Worm (Caenorhabditis elegans) whole organism, mixed stage, embryonic: ENCODE results near the gene B0507.6.
"Not testable (repeated sequence)": the region's sequence is repeated elsewhere in the genome, so short reads cannot be mapped to it uniquely, and the experiment has no call there.

Experiments used
- M03D4.4 ChIP-seq: sonication (generic microtip); optimal IDR thresholded peaks from 2 replicates; lab custom pipeline; 2017; ENCODE audit warnings: mild to moderate bottlenecking, missing genetic modification characterization, missing compliant biosample characterization
- blmp-1 ChIP-seq: fragments of 150-350 bp; optimal IDR thresholded peaks from 2 replicates; lab custom pipeline; 2014; ENCODE audit warnings: missing biosample characterization, missing genetic modification characterization
- ceh-39 ChIP-seq: fragments of 150-350 bp; optimal IDR thresholded peaks from 2 replicates; lab custom pipeline; 2014; ENCODE audit warnings: missing biosample characterization, missing genetic modification characterization
- ceh-43 ChIP-seq: fragments of 200-800 bp; sonication (Bioruptor generic); optimal IDR thresholded peaks from 2 replicates; lab custom pipeline; 2018; ENCODE audit warnings: mild to moderate bottlenecking, missing genetic modification characterization, moderate library complexity, missing compliant biosample characterization
- ceh-83 ChIP-seq: fragments of 200-800 bp; sonication (Bioruptor generic); optimal IDR thresholded peaks from 2 replicates; lab custom pipeline; 2018; ENCODE audit warnings: mild to moderate bottlenecking, missing genetic modification characterization, missing compliant biosample characterization
- ces-1 ChIP-seq: fragments of 150-350 bp; optimal IDR thresholded peaks from 2 replicates; lab custom pipeline; 2014; ENCODE audit warnings: missing biosample characterization, missing genetic modification reagents, missing genetic modification characterization
- cnd-1 ChIP-seq: fragments of 200-800 bp; sonication (Bioruptor generic); optimal IDR thresholded peaks from 2 replicates; lab custom pipeline; 2018; ENCODE audit warnings: mild to moderate bottlenecking, missing genetic modification characterization, missing compliant biosample characterization
- drap-1 ChIP-seq: fragments of 200-800 bp; sonication (Bioruptor generic); optimal IDR thresholded peaks from 3 replicates; lab custom pipeline; 2018; ENCODE audit warnings: mild to moderate bottlenecking, missing genetic modification characterization, missing compliant biosample characterization
- elt-3 ChIP-seq: fragments of 150-350 bp; optimal IDR thresholded peaks from 2 replicates; lab custom pipeline; 2014; ENCODE audit warnings: missing biosample characterization, missing genetic modification characterization
- flh-1 ChIP-seq: fragments of 200-800 bp; sonication (Bioruptor generic); optimal IDR thresholded peaks from 2 replicates; lab custom pipeline; 2018; ENCODE audit warnings: mild to moderate bottlenecking, missing genetic modification characterization, moderate library complexity, missing compliant biosample characterization
- hlh-1 ChIP-seq: fragments of 150-350 bp; optimal IDR thresholded peaks from 2 replicates; lab custom pipeline; 2014; ENCODE audit warnings: missing biosample characterization, missing genetic modification reagents, missing genetic modification characterization
- lsy-2 ChIP-seq: fragments of 150-350 bp; optimal IDR thresholded peaks from 2 replicates; lab custom pipeline; 2014; ENCODE audit warnings: missing biosample characterization, missing genetic modification characterization
- mab-5 ChIP-seq: fragments of 150-350 bp; optimal IDR thresholded peaks from 2 replicates; lab custom pipeline; 2014; ENCODE audit warnings: missing biosample characterization, missing genetic modification characterization
- mep-1 ChIP-seq: fragments of 150-350 bp; optimal IDR thresholded peaks from 2 replicates; lab custom pipeline; 2017; ENCODE audit warnings: missing biosample characterization, missing genetic modification reagents, missing genetic modification characterization, inconsistent platforms
- nhr-12 ChIP-seq: fragments of 150-350 bp; optimal IDR thresholded peaks from 2 replicates; lab custom pipeline; 2014; ENCODE audit warnings: missing biosample characterization, missing genetic modification characterization
- nhr-2 ChIP-seq: fragments of 150-350 bp; optimal IDR thresholded peaks from 2 replicates; lab custom pipeline; 2014; ENCODE audit warnings: missing biosample characterization, missing genetic modification characterization
- nhr-237 ChIP-seq: fragments of 150-350 bp; optimal IDR thresholded peaks from 2 replicates; lab custom pipeline; 2014; ENCODE audit warnings: missing biosample characterization, missing genetic modification characterization
- nhr-28 ChIP-seq: fragments of 150-350 bp; optimal IDR thresholded peaks from 2 replicates; lab custom pipeline; 2014; ENCODE audit warnings: missing biosample characterization, missing genetic modification characterization
- nhr-76 ChIP-seq: sonication (generic microtip); optimal IDR thresholded peaks from 2 replicates; lab custom pipeline; 2017; ENCODE audit warnings: missing biosample characterization, missing genetic modification characterization
- sem-2 ChIP-seq: fragments of 200-800 bp; sonication (Bioruptor generic); optimal IDR thresholded peaks from 2 replicates; lab custom pipeline; 2018; ENCODE audit warnings: mild to moderate bottlenecking, missing genetic modification characterization, missing compliant biosample characterization
- unc-62 ChIP-seq: fragments of 150-350 bp; optimal IDR thresholded peaks from 2 replicates; lab custom pipeline; 2014; ENCODE audit warnings: missing biosample characterization, missing genetic modification reagents, missing genetic modification characterization
- zip-8 ChIP-seq: fragments of 150-350 bp; optimal IDR thresholded peaks from 2 replicates; lab custom pipeline; 2014; ENCODE audit warnings: missing biosample characterization, missing genetic modification characterization
- ztf-11 ChIP-seq: fragments of 150-350 bp; optimal IDR thresholded peaks from 2 replicates; lab custom pipeline; 2014; ENCODE audit warnings: missing biosample characterization, missing genetic modification characterization

The B0507.6 gene

ce11 chrV:8745858-8746257, at the start of gene B0507.6:
TSS of gene B0507.6 (plus strand) at chrV:8746158.
- TF ChIP-seq cnd-1 (tag; lab: Kevin White, UChicago) (no peak), ceh-39 (tag; lab: Kevin White, UChicago) (no peak), nhr-2 (no peak), nhr-28 (tag; lab: Kevin White, UChicago) (no peak), drap-1 (GFP tag; lab: Kevin White, UChicago) (no peak), nhr-12 (tag; lab: Kevin White, UChicago) (no peak), elt-3 (tag; lab: Kevin White, UChicago) (no peak), zip-8 (tag; lab: Kevin White, UChicago) (no peak), M03D4.4 (no peak)

ce11 chrV:8696218-8696617, 49.7 kb upstream of the B0507.6 start, which contains the start of gene ZC190.10:
TSS of gene ZC190.10 (minus strand) at chrV:8696318.
- not testable (repeated sequence) for TF ChIP-seq ces-1 (GFP tag; lab: Kevin White, UChicago); unc-62; elt-3 (tag; lab: Kevin White, UChicago)
- TF ChIP-seq, all 35 proteins: peak for 0; not testable (repeated sequence) for 35

ce11 chrV:8711910-8712309, 34.0 kb upstream of the B0507.6 start, which contains the start of gene ZC178.2:
TSS of gene ZC178.2 (minus strand) at chrV:8712010.
- TF ChIP-seq cnd-1 (tag; lab: Kevin White, UChicago), result no peak
- TF ChIP-seq elt-3 (tag; lab: Kevin White, UChicago), result no peak
- TF ChIP-seq ztf-11 (tag; lab: Kevin White, UChicago), result no peak
- TF ChIP-seq mab-5 (tag; lab: Kevin White, UChicago), result no peak

DNA sequence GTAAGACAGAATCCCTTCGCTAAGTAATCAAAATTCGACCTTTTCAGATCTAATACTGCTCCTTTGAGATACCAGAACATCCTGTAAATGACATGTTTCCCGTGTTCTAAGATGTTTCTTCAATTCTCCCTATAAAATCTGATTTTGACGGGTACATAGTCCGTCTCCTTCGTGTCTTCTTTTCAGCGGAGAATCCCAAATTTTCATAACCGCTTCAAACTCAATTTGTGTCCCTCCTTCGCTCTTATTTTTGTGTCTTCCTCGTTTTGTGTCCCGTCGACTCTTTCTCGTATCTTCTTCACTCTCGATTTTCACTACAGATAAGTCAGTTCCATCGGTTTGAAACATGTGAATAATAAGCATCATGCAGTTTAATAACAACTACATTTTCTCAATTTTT, 29.8 kb upstream of the B0507.6 start, which contains the start of gene glr-5:
Gene glr-5 (plus strand): TSS at position 321 of the 400 bp plus-strand sequence.
- TF ChIP-seq ces-1 (GFP tag; lab: Kevin White, UChicago) (peak; percentile 86), mep-1 (tag; lab: Kevin White, UChicago) (no peak)

DNA sequence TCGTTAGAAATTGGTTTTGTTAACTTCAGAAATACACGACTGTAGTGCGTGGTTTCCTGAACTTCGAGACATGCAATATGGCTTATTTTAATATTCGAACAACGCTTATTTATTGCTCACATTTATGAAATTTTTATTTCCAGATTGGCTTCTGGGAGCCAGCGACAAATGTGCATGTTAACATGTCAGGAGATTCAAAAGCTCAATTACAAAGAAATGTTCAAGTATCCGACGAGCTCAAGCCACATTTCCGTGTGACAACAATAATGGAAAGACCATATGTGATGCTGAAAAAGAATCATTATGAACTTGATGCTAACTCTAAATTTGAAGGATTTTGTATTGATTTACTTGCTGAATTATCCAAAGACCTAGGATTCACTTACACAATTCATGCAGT, 27.6 kb upstream of the B0507.6 start:
- TF ChIP-seq flh-1 (GFP tag; lab: Kevin White, UChicago) (no peak), nhr-12 (tag; lab: Kevin White, UChicago) (no peak), nhr-237 (no peak)

DNA sequence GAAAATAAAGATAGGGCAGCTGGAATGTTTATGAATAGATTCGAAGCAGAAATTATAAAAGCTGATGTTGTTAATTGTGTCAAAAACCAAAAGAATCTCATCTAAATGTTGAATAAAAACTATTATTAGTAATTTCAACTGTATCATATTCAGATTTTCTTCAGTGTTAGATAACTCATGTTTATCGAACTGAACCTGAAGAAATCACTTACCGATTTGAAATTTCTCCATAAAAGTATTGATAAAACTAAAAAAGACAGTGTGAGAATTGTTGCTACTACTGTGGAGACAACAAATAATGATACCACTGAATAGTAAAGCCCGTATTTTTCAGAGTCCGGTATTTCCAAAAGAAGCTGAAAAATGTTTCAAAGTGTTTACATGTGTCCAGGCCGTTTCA, 23.8 kb upstream of the B0507.6 start, which contains the start of gene ZC196.8:
Gene ZC196.8 (minus strand): TSS at position 101 of the 400 bp plus-strand sequence.
- not testable (repeated sequence) for TF ChIP-seq ceh-43 (GFP tag; lab: Kevin White, UChicago); nhr-28 (tag; lab: Kevin White, UChicago); unc-62
- TF ChIP-seq, all 35 proteins: peak for 0; not testable (repeated sequence) for 35

ce11 chrV:8726228-8726627, 19.7 kb upstream of the B0507.6 start, which contains the start of gene droe-8:
TSS of gene droe-8 (plus strand) at chrV:8726528.
- TF ChIP-seq elt-3, hlh-1, blmp-1 (tag; lab: Kevin White, UChicago): not testable (repeated sequence)

ce11 chrV:8727077-8727476, 18.9 kb upstream of the B0507.6 start, which contains the start of gene ZC196.9:
TSS of gene ZC196.9 (minus strand) at chrV:8727177.
- TF ChIP-seq ceh-83 (GFP tag; lab: Kevin White, UChicago), result no peak

ce11 chrV:8729100-8729499, 16.9 kb upstream of the B0507.6 start, which contains the start of gene ZC196.5:
TSS of gene ZC196.5 (plus strand) at chrV:8729400.
- no peak for TF ChIP-seq sem-2 (GFP tag; lab: Kevin White, UChicago)
- TF ChIP-seq lsy-2 (tag; lab: Kevin White, UChicago), result no peak
- TF ChIP-seq flh-1 (GFP tag; lab: Kevin White, UChicago), result no peak
- no peak for TF ChIP-seq elt-3 (tag; lab: Kevin White, UChicago)
- no peak for TF ChIP-seq nhr-76 (tag; lab: Kevin White, UChicago)
- no peak for TF ChIP-seq nhr-12 (tag; lab: Kevin White, UChicago)
- no peak for TF ChIP-seq cnd-1 (tag; lab: Kevin White, UChicago)
- no peak for TF ChIP-seq mab-5 (tag; lab: Kevin White, UChicago)
